Fruit fly (Drosophila melanogaster): ENCODE results near the gene Task6.

Task6 gene

DNA sequence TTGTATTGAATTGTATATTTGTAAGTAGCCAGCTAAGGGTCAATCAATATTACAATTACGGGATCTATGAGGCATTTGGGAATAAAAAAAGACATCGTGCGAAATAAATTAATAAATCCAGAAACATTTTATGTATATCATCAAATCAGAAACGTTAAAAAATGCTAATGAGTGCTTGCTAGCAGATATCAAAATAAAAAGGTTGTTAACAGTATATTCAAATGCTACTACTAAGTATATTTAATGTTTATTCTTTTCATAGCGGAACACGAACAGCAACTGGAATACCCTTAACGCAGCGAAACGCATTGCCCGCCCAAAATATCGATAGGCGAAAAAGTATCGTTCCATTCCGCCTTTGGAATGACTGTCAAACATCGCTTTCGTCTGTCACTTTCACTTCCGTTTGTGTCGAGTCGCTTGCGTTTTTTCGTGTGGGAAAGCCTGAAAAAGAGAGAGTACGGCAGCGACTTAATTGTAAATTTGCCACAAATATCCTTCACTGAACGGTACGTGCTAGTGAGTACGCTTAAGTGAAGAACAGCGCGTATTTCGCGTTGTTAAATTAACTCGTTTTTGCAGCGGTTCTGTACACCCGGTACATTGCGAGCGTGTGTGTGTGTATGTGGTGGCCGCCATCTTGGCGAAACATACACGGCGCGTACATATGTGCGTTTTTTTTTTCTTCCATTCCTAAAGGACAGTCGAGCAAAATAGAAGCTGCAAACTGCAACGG, 13.2 kb downstream of the Task6 start, which contains the start of gene B52 (continued):
- peak; percentile 51; the same call in 1 of the 2 replicates for TF ChIP-seq rib (GFP tag; IDR thresholded peaks at IDR 0.05)
- TF ChIP-seq CG10209 (GFP tag; optimal IDR thresholded peaks at IDR 0.05), result peak; percentile 65
- TF ChIP-seq Camta (GFP tag; optimal IDR thresholded peaks at IDR 0.05), result peak; percentile 37
- no peak; the same call in none of the 2 replicates for TF ChIP-seq CG31441 (GFP tag; IDR thresholded peaks at IDR 0.05)
- TF ChIP-seq CG7987 (GFP tag; optimal IDR thresholded peaks at IDR 0.05), result peak; percentile 93
- no peak for TF ChIP-seq CG7745 (tag; optimal IDR thresholded peaks at IDR 0.05)
- TF ChIP-seq row (GFP tag; IDR thresholded peaks at IDR 0.05), result peak; percentile 78
- peak; percentile 50 for TF ChIP-seq CG9437 (GFP tag; optimal IDR thresholded peaks at IDR 0.05)
- TF ChIP-seq eyg (GFP tag; optimal IDR thresholded peaks at IDR 0.05), result peak; percentile 59
- TF ChIP-seq CG18011 (GFP tag; optimal IDR thresholded peaks at IDR 0.05), result peak; percentile 43
- TF ChIP-seq pan (optimal IDR thresholded peaks at IDR 0.05), result no peak
- peak in 1 of 2 experiments; percentile 65 for TF ChIP-seq pan (GFP tag; optimal IDR thresholded peaks at IDR 0.05 in 1 of 2, IDR thresholded peaks at IDR 0.05 in 1 of 2)
- TF ChIP-seq emc (GFP tag; optimal IDR thresholded peaks at IDR 0.05), result peak; percentile 24
- peak; percentile 45 for TF ChIP-seq HmgD (GFP tag; optimal IDR thresholded peaks at IDR 0.05)
- no peak for TF ChIP-seq CG12155 (GFP tag; optimal IDR thresholded peaks at IDR 0.05)
- TF ChIP-seq Oli (tag; optimal IDR thresholded peaks at IDR 0.05), result peak; percentile 10
- peak; percentile 15 for TF ChIP-seq CG5245 (GFP tag; optimal IDR thresholded peaks at IDR 0.05)
- TF ChIP-seq bbx (GFP tag; IDR thresholded peaks at IDR 0.05; ENCODE audit: partially characterized antibody), result peak; percentile 63; the same call in 1 of the 2 replicates
- TF ChIP-seq Asciz (GFP tag; optimal IDR thresholded peaks at IDR 0.05), result peak; percentile 71
- no peak for TF ChIP-seq CG15073 (GFP tag; optimal IDR thresholded peaks at IDR 0.05)
- peak; percentile 43; the same call in 1 of the 2 replicates for TF ChIP-seq CG3847 (GFP tag; IDR thresholded peaks at IDR 0.05)
- TF ChIP-seq CG15696 (tag; optimal IDR thresholded peaks at IDR 0.05), result peak; percentile 10
- peak; percentile 35 for TF ChIP-seq CG14710 (tag; optimal IDR thresholded peaks at IDR 0.05)
- TF ChIP-seq D (optimal IDR thresholded peaks at IDR 0.05), result peak; percentile 8
- peak; percentile 41 for TF ChIP-seq D (GFP tag; optimal IDR thresholded peaks at IDR 0.05)
- no peak for TF ChIP-seq CG1647 (GFP tag; optimal IDR thresholded peaks at IDR 0.05)
- 0 out of 3 replicates have a peak, but pooled peaks have one; percentile 42 for TF ChIP-seq CG2889 (GFP tag; IDR thresholded peaks at IDR 0.05)
- TF ChIP-seq fu2 (GFP tag; optimal IDR thresholded peaks at IDR 0.05), result peak; percentile 17
- peak; percentile 16 for TF ChIP-seq ab (GFP tag; optimal IDR thresholded peaks at IDR 0.05)
- TF ChIP-seq HLH3B (GFP tag; IDR thresholded peaks at IDR 0.05), result peak; percentile 39
- peak; percentile 71 for TF ChIP-seq her (GFP tag; optimal IDR thresholded peaks at IDR 0.05)
- peak; percentile 27 for TF ChIP-seq Hr3 (GFP tag; optimal IDR thresholded peaks at IDR 0.05)
- TF ChIP-seq CG17328 (GFP tag; IDR thresholded peaks at IDR 0.05), result peak; percentile 55
- peak; percentile 59 for TF ChIP-seq Ptx1 (GFP tag; IDR thresholded peaks at IDR 0.05)
- TF ChIP-seq CG15601 (tag; optimal IDR thresholded peaks at IDR 0.05), result peak; percentile 34
- peak; percentile 31 for TF ChIP-seq gcm2 (GFP tag; optimal IDR thresholded peaks at IDR 0.05)
- no peak for TF ChIP-seq Sry-β (GFP tag; optimal IDR thresholded peaks at IDR 0.05)
- no peak for TF ChIP-seq CG31388 (GFP tag; optimal IDR thresholded peaks at IDR 0.05)
- TF ChIP-seq ham (GFP tag; IDR thresholded peaks at IDR 0.05), result peak; percentile 54; the same call in 1 of the 2 replicates
- TF ChIP-seq Fer2 (tag; optimal IDR thresholded peaks at IDR 0.05), result peak; percentile 17
- TF ChIP-seq Jarid2 (GFP tag; optimal IDR thresholded peaks at IDR 0.05), result peak; percentile 74
- TF ChIP-seq Usf (GFP tag; optimal IDR thresholded peaks at IDR 0.05), result no peak
- no peak for TF ChIP-seq nau (GFP tag; optimal IDR thresholded peaks at IDR 0.05)
- TF ChIP-seq btn (GFP tag; optimal IDR thresholded peaks at IDR 0.05), result peak; percentile 43
- peak; percentile 68 for TF ChIP-seq tio (GFP tag; optimal IDR thresholded peaks at IDR 0.05)
- no peak for TF ChIP-seq CG11504 (tag; optimal IDR thresholded peaks at IDR 0.05)
- peak; percentile 50; the same call in 1 of the 2 replicates for TF ChIP-seq E2f2 (GFP tag; IDR thresholded peaks at IDR 0.05)
- no peak for TF ChIP-seq CG30403 (GFP tag; optimal IDR thresholded peaks at IDR 0.05)
- TF ChIP-seq p53 (GFP tag; optimal IDR thresholded peaks at IDR 0.05), result peak; percentile 5
- TF ChIP-seq Ada2b (GFP tag; IDR thresholded peaks at IDR 0.05), result no peak
